Fruit fly (Drosophila melanogaster): Measurements from ENCODE around the gene spn-D.
A peak's percentile ranks its signal among the peaks of the same experiment; 100 is the strongest.

Gene spn-D

DNA sequence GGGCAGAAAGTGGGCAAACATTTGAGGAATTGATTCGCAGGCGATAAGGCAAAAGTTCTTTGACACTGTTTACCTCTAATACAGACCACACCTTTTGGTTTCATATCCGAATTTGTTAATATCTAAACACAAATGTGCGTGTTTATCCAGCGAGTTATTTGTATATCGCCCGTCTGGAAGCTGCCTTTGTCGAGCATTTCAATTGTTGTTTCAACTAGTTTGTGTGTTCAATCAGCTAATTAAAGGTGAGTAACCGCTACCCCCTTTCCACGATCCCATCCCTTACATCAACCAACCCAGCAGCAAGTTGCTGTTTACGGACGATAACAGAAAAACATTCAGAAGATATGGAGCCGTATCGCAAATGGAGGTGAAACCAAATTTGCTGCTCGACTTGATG, 34.1 kb upstream of the spn-D start (continued):
- TF ChIP-seq CG12942 (GFP tag; optimal IDR thresholded peaks at IDR 0.05) (no peak), jing (GFP tag; optimal IDR thresholded peaks at IDR 0.05) (no peak), Taf1 (GFP tag; IDR thresholded peaks at IDR 0.05) (peak; percentile 42; the same call in 1 of the 2 replicates), gcm (GFP tag; optimal IDR thresholded peaks at IDR 0.05) (no peak), Hand (GFP tag; optimal IDR thresholded peaks at IDR 0.05) (peak; percentile 21), HmgD (GFP tag; optimal IDR thresholded peaks at IDR 0.05) (no peak), CG8359 (GFP tag; optimal IDR thresholded peaks at IDR 0.05; ENCODE audit: borderline replicate concordance) (no peak), CG15514 (GFP tag; optimal IDR thresholded peaks at IDR 0.05) (peak; percentile 61), CG13123 (GFP tag; optimal IDR thresholded peaks at IDR 0.05) (peak; percentile 8), CG12071 (GFP tag; optimal IDR thresholded peaks at IDR 0.05) (peak; percentile 66), Med (GFP tag) (peak; percentile 95), CG2116 (GFP tag; optimal IDR thresholded peaks at IDR 0.05) (no peak), HLHmδ (GFP tag; optimal IDR thresholded peaks at IDR 0.05) (no peak), Sry-δ (GFP tag; optimal IDR thresholded peaks at IDR 0.05) (peak; percentile 2), CG1602 (GFP tag; optimal IDR thresholded peaks at IDR 0.05) (no peak), CG13894 (tag; optimal IDR thresholded peaks at IDR 0.05) (peak; percentile 57), so (GFP tag; IDR thresholded peaks at IDR 0.05) (peak; percentile 61; the same call in 1 of the 3 replicates), CG17359 (tag; optimal IDR thresholded peaks at IDR 0.05) (peak; percentile 58), CG12104 (GFP tag; optimal IDR thresholded peaks at IDR 0.05) (no peak), mam (GFP tag; optimal IDR thresholded peaks at IDR 0.05) (peak; percentile 10), CG13296 (GFP tag; optimal IDR thresholded peaks at IDR 0.05) (peak; percentile 61), tgo (GFP tag; IDR thresholded peaks at IDR 0.05) (no peak), sd (tag; optimal IDR thresholded peaks at IDR 0.05) (peak; percentile 7), NFAT (GFP tag; IDR thresholded peaks at IDR 0.05) (peak; percentile 24; the same call in 1 of the 2 replicates), Oli (tag; optimal IDR thresholded peaks at IDR 0.05) (no peak), CG12219 (GFP tag; optimal IDR thresholded peaks at IDR 0.05) (peak; percentile 16), dan (GFP tag; IDR thresholded peaks at IDR 0.05) (no peak), phol (tag; optimal IDR thresholded peaks at IDR 0.05) (no peak), CG3281 (GFP tag; optimal IDR thresholded peaks at IDR 0.05) (peak; percentile 79), mld (GFP tag; IDR thresholded peaks at IDR 0.05; ENCODE audit: partially characterized antibody) (no peak), H2.0 (GFP tag; IDR thresholded peaks at IDR 0.05) (0 out of 2 replicates have a peak, but pooled peaks have one; percentile 12), CoRest (tag; optimal IDR thresholded peaks at IDR 0.05) (peak; percentile 1), ATbp (GFP tag; optimal IDR thresholded peaks at IDR 0.05) (peak; percentile 63), CG11504 (tag; optimal IDR thresholded peaks at IDR 0.05) (no peak), lola (GFP tag; optimal IDR thresholded peaks at IDR 0.05) (no peak), Hey (tag; optimal IDR thresholded peaks at IDR 0.05) (peak; percentile 25), CG7786 (GFP tag; optimal IDR thresholded peaks at IDR 0.05) (peak; percentile 39), Tbp (GFP tag; optimal IDR thresholded peaks at IDR 0.05) (no peak), kni (GFP tag; optimal IDR thresholded peaks at IDR 0.05) (no peak), stwl (tag; optimal IDR thresholded peaks at IDR 0.05) (no peak), emc (GFP tag; optimal IDR thresholded peaks at IDR 0.05) (peak; percentile 34), CG10979 (tag; optimal IDR thresholded peaks at IDR 0.05) (no peak), CG7987 (GFP tag; optimal IDR thresholded peaks at IDR 0.05) (peak; percentile 75), CG18011 (GFP tag; optimal IDR thresholded peaks at IDR 0.05) (peak; percentile 24), Ada2b (GFP tag; IDR thresholded peaks at IDR 0.05) (no peak), CG4617 (GFP tag; optimal IDR thresholded peaks at IDR 0.05; ENCODE audit: borderline replicate concordance) (no peak), CG17328 (GFP tag; IDR thresholded peaks at IDR 0.05) (no peak), CG9817 (tag; optimal IDR thresholded peaks at IDR 0.05) (peak; percentile 41), Lpt (GFP tag; optimal IDR thresholded peaks at IDR 0.05) (no peak), CG6854 (GFP tag; optimal IDR thresholded peaks at IDR 0.05) (peak; percentile 27)

Data from whole organism, embryonic.